Fruit fly (Drosophila melanogaster) whole organism, embryonic: ENCODE results near the gene CG32829.
A peak's percentile ranks its signal among the peaks of the same experiment; 100 is the strongest.

Source experiments
- ATbp ChIP-seq: fragments of 200-800 bp; sonication (Bioruptor generic); optimal IDR thresholded peaks from 2 replicates; lab custom pipeline; 2017; ENCODE audit warnings: missing biosample characterization, mild to moderate bottlenecking, missing genetic modification characterization, missing genetic modification reagents
- Blimp-1 ChIP-seq: fragments of 200-800 bp; sonication (Bioruptor generic); optimal IDR thresholded peaks from 3 replicates; lab custom pipeline; 2018; ENCODE audit warnings: missing biosample characterization, missing genetic modification characterization, mild to moderate bottlenecking, moderate library complexity, missing genetic modification reagents
- CG10274 ChIP-seq: fragments of 200-800 bp; sonication (Bioruptor generic); optimal IDR thresholded peaks from 3 replicates; lab custom pipeline; 2017; ENCODE audit warnings: missing biosample characterization, mild to moderate bottlenecking, missing genetic modification characterization
- CG11398 ChIP-seq: fragments of 200-800 bp; sonication (Bioruptor generic); optimal IDR thresholded peaks from 2 replicates; lab custom pipeline; 2016; ENCODE audit warnings: missing biosample characterization, missing genetic modification characterization
- CG11723 ChIP-seq: fragments of 200-800 bp; sonication (Bioruptor generic); optimal IDR thresholded peaks from 2 replicates; lab custom pipeline; 2017; ENCODE audit warnings: missing biosample characterization, mild to moderate bottlenecking, missing genetic modification characterization
- CG12391 ChIP-seq: fragments of 200-800 bp; sonication (Bioruptor generic); optimal IDR thresholded peaks from 3 replicates; lab custom pipeline; 2018; ENCODE audit warnings: missing biosample characterization, mild to moderate bottlenecking, missing genetic modification characterization, moderate library complexity
- CG14441 ChIP-seq: fragments of 200-800 bp; sonication (Bioruptor generic); IDR thresholded peaks from 2 replicates; pipeline ENCODE4 v1.3.6; 2022; ENCODE audit warnings: missing biosample characterization, missing genetic modification characterization
- CG1647 ChIP-seq: fragments of 200-800 bp; sonication (Bioruptor generic); optimal IDR thresholded peaks from 3 replicates; lab custom pipeline; 2016; ENCODE audit warnings: missing biosample characterization, missing genetic modification characterization
- CG17829 ChIP-seq: fragments of 200-800 bp; optimal IDR thresholded peaks from 2 replicates; lab custom pipeline; 2019; ENCODE audit warnings: missing biosample characterization, mild to moderate bottlenecking, missing genetic modification characterization, moderate library complexity
- CG17912 ChIP-seq: fragments of 200-800 bp; sonication (Bioruptor generic); optimal IDR thresholded peaks from 2 replicates; lab custom pipeline; 2018; ENCODE audit warnings: missing biosample characterization, mild to moderate bottlenecking, missing genetic modification characterization
- CG18262 ChIP-seq: fragments of 200-800 bp; optimal IDR thresholded peaks from 3 replicates; lab custom pipeline; 2019; ENCODE audit warnings: missing biosample characterization, mild to moderate bottlenecking, missing genetic modification characterization, moderate library complexity
- CG18619 ChIP-seq: fragments of 200-800 bp; sonication (Bioruptor generic); optimal IDR thresholded peaks from 3 replicates; lab custom pipeline; 2017; ENCODE audit warnings: missing biosample characterization, mild to moderate bottlenecking, missing genetic modification characterization
- CG2199 ChIP-seq: fragments of 200-800 bp; sonication (Bioruptor generic); IDR thresholded peaks from 3 replicates; pipeline ENCODE4 v1.3.6; 2022; ENCODE audit warnings: missing biosample characterization, missing genetic modification characterization
- CG32532 ChIP-seq: fragments of 200-800 bp; sonication (Bioruptor generic); IDR thresholded peaks from 2 replicates; pipeline ENCODE4 v1.3.6; 2022; ENCODE audit warnings: missing biosample characterization, missing genetic modification characterization
- CG3281 ChIP-seq: fragments of 200-800 bp; sonication (Bioruptor generic); optimal IDR thresholded peaks from 3 replicates; lab custom pipeline; 2017; ENCODE audit warnings: missing biosample characterization, mild to moderate bottlenecking, missing genetic modification characterization
- CG34376 ChIP-seq: fragments of 200-800 bp; sonication (Bioruptor generic); optimal IDR thresholded peaks from 2 replicates; lab custom pipeline; 2018; ENCODE audit warnings: missing biosample characterization, mild to moderate bottlenecking, missing genetic modification characterization
- CG4360 ChIP-seq: fragments of 200-800 bp; sonication (Bioruptor generic); IDR thresholded peaks from 2 replicates; pipeline ENCODE4 v1.3.6; 2022; ENCODE audit warnings: missing biosample characterization, missing genetic modification characterization
- CG4707 ChIP-seq: fragments of 200-800 bp; sonication (Bioruptor generic); optimal IDR thresholded peaks from 2 replicates; lab custom pipeline; 2018; ENCODE audit warnings: missing biosample characterization, mild to moderate bottlenecking, missing genetic modification characterization, moderate library complexity
- CG8281 ChIP-seq: fragments of 200-800 bp; sonication (Bioruptor generic); optimal IDR thresholded peaks from 2 replicates; lab custom pipeline; 2018; ENCODE audit warnings: missing biosample characterization, mild to moderate bottlenecking, missing genetic modification characterization, moderate library complexity
- Dbx ChIP-seq: fragments of 200-800 bp; sonication (Bioruptor generic); IDR thresholded peaks from 3 replicates; pipeline ENCODE4 v1.3.6; 2022; ENCODE audit warnings: missing biosample characterization, missing genetic modification characterization
- Deaf1 ChIP-seq: fragments of 200-800 bp; optimal IDR thresholded peaks from 3 replicates; lab custom pipeline; 2019; ENCODE audit warnings: missing biosample characterization, mild to moderate bottlenecking, missing genetic modification characterization, moderate library complexity
- E2f1 ChIP-seq: fragments of 200-800 bp; sonication (Bioruptor generic); IDR thresholded peaks from 2 replicates; pipeline ENCODE4 v1.3.6; 2022; ENCODE audit warnings: missing biosample characterization, missing genetic modification characterization
- H15 ChIP-seq: fragments of 200-800 bp; sonication (Bioruptor generic); IDR thresholded peaks from 3 replicates; pipeline ENCODE4 v1.3.6; 2022; ENCODE audit warnings: missing biosample characterization, missing genetic modification characterization
- Meics ChIP-seq: fragments of 200-800 bp; sonication (Bioruptor generic); optimal IDR thresholded peaks from 2 replicates; lab custom pipeline; 2017; ENCODE audit warnings: missing biosample characterization, mild to moderate bottlenecking, missing genetic modification characterization
- Sry-δ ChIP-seq: fragments of 200-800 bp; sonication (Bioruptor generic); optimal IDR thresholded peaks from 2 replicates; lab custom pipeline; 2016; ENCODE audit warnings: missing biosample characterization, missing genetic modification characterization
- cato ChIP-seq: fragments of 200-800 bp; sonication (Bioruptor generic); optimal IDR thresholded peaks from 2 replicates; lab custom pipeline; 2016; ENCODE audit warnings: missing biosample characterization, missing genetic modification characterization, borderline replicate concordance
- crol ChIP-seq: fragments of 200-800 bp; sonication (Bioruptor generic); IDR thresholded peaks from 2 replicates; pipeline ENCODE4 v1.3.6; 2022; ENCODE audit warnings: missing biosample characterization, missing genetic modification characterization
- da ChIP-seq: fragments of 200-800 bp; sonication (Bioruptor generic); optimal IDR thresholded peaks from 2 replicates; lab custom pipeline; 2016; ENCODE audit warnings: missing biosample characterization, missing genetic modification characterization
- danr ChIP-seq: fragments of 200-800 bp; sonication (Bioruptor generic); IDR thresholded peaks from 2 replicates; pipeline ENCODE4 v1.3.6; 2022; ENCODE audit warnings: missing biosample characterization, missing genetic modification characterization
- dimm ChIP-seq: fragments of 200-800 bp; sonication (Bioruptor generic); IDR thresholded peaks from 2 replicates; pipeline ENCODE4 v1.3.6; 2022; ENCODE audit warnings: missing biosample characterization, missing genetic modification characterization
- dmrt11E ChIP-seq: fragments of 200-800 bp; sonication (Bioruptor generic); optimal IDR thresholded peaks from 3 replicates; lab custom pipeline; 2018; ENCODE audit warnings: missing biosample characterization, mild to moderate bottlenecking, missing genetic modification characterization, moderate library complexity
- hkb ChIP-seq, 2 experiments: fragments of 200-800 bp in 1 of 2; fragments of >200 bp in 1 of 2; sonication (Bioruptor generic) in 1 of 2; IDR thresholded peaks in 1 of 2; optimal IDR thresholded peaks in 1 of 2; 2 replicates each; pipeline versions ENCODE4 v1.3.6 to Lab custom; 2017 to 2022; ENCODE audit warnings: missing biosample characterization in 1 of 2, missing genetic modification characterization in 1 of 2
- kah ChIP-seq: fragments of 200-800 bp; sonication (Bioruptor generic); optimal IDR thresholded peaks from 2 replicates; lab custom pipeline; 2018; ENCODE audit warnings: missing biosample characterization, mild to moderate bottlenecking, missing genetic modification characterization
- ken ChIP-seq: fragments of 200-800 bp; sonication (Bioruptor generic); IDR thresholded peaks from 3 replicates; pipeline ENCODE4 v1.3.6; 2022; ENCODE audit warnings: missing biosample characterization, missing genetic modification characterization
- klu ChIP-seq: fragments of 200-800 bp; sonication (Bioruptor generic); IDR thresholded peaks from 2 replicates; pipeline ENCODE4 v1.3.6; 2022; ENCODE audit warnings: missing biosample characterization, missing genetic modification characterization
- mirr ChIP-seq: fragments of 200-800 bp; sonication (Bioruptor generic); optimal IDR thresholded peaks from 3 replicates; lab custom pipeline; 2018; ENCODE audit warnings: missing biosample characterization, mild to moderate bottlenecking, missing genetic modification characterization
- nerfin-1 ChIP-seq: fragments of 200-800 bp; sonication (Bioruptor generic); optimal IDR thresholded peaks from 3 replicates; lab custom pipeline; 2019; ENCODE audit warnings: missing biosample characterization, mild to moderate bottlenecking, missing genetic modification characterization, moderate library complexity
- nom ChIP-seq: fragments of 200-800 bp; sonication (Bioruptor generic); optimal IDR thresholded peaks from 2 replicates; lab custom pipeline; 2017; ENCODE audit warnings: missing biosample characterization, missing genetic modification characterization, mild to moderate bottlenecking, moderate library complexity, missing genetic modification reagents
- otp ChIP-seq: fragments of 200-800 bp; sonication (Bioruptor generic); IDR thresholded peaks from 3 replicates; pipeline ENCODE4, ENCODE4 v1.3.6; 2022; ENCODE audit warnings: missing biosample characterization, missing genetic modification characterization
- pan ChIP-seq, 4 experiments: fragments of >200 bp in 3 of 4; fragments of 200-800 bp in 1 of 4; sonication (Bioruptor generic) in 1 of 4; optimal IDR thresholded peaks in 3 of 4; IDR thresholded peaks in 1 of 4; 2 replicates each; pipeline versions ENCODE4 v1.3.6 to Lab custom; 2017 to 2022; ENCODE audit warnings: missing biosample characterization in 2 of 4, missing genetic modification characterization in 2 of 4, mixed read lengths in 1 of 4
- ro ChIP-seq: fragments of 200-800 bp; sonication (Bioruptor generic); IDR thresholded peaks from 2 replicates; pipeline ENCODE4 v1.3.6; 2022; ENCODE audit warnings: missing biosample characterization, missing genetic modification characterization
- sim ChIP-seq: fragments of 200-800 bp; sonication (Bioruptor generic); IDR thresholded peaks from 2 replicates; pipeline ENCODE4 v1.3.6; 2022; ENCODE audit warnings: missing biosample characterization, missing genetic modification characterization
- sisA ChIP-seq: fragments of 200-800 bp; sonication (Bioruptor generic); IDR thresholded peaks from 2 replicates; pipeline ENCODE4 v1.3.6; 2022; ENCODE audit warnings: missing biosample characterization, missing genetic modification characterization
- sna ChIP-seq: fragments of 200-800 bp; sonication (Bioruptor generic); IDR thresholded peaks from 2 replicates; pipeline ENCODE4 v1.3.6; 2022; ENCODE audit warnings: missing biosample characterization, missing genetic modification characterization; ENCODE audit not compliant: partially characterized antibody
- ssp ChIP-seq: fragments of 200-800 bp; sonication (Bioruptor generic); IDR thresholded peaks from 2 replicates; pipeline ENCODE4 v1.3.6; 2022; ENCODE audit warnings: missing biosample characterization, missing genetic modification characterization
- tap ChIP-seq: fragments of 200-800 bp; optimal IDR thresholded peaks from 3 replicates; lab custom pipeline; 2019; ENCODE audit warnings: missing biosample characterization, mild to moderate bottlenecking, missing genetic modification characterization, moderate library complexity
- tgo ChIP-seq: fragments of 200-800 bp; sonication (Bioruptor generic); IDR thresholded peaks from 3 replicates; pipeline ENCODE4 v1.3.6; 2022; ENCODE audit warnings: missing biosample characterization, missing genetic modification characterization
- ttk ChIP-seq: fragments of 200-800 bp; sonication (Bioruptor generic); IDR thresholded peaks from 2 replicates; pipeline ENCODE4 v2.1.2; 2022; ENCODE audit warnings: missing biosample characterization, missing genetic modification characterization
- vfl ChIP-seq: fragments of 200-800 bp; sonication (Bioruptor generic); optimal IDR thresholded peaks from 2 replicates; lab custom pipeline; 2016; ENCODE audit warnings: missing biosample characterization, missing genetic modification characterization
- vvl ChIP-seq: fragments of 200-800 bp; sonication (Bioruptor generic); IDR thresholded peaks from 2 replicates; pipeline ENCODE4 v1.3.6; 2022; ENCODE audit warnings: missing biosample characterization, missing genetic modification characterization
- yki ChIP-seq: fragments of >200 bp; optimal IDR thresholded peaks from 3 replicates; lab custom pipeline; 2018

Gene CG32829

DNA sequence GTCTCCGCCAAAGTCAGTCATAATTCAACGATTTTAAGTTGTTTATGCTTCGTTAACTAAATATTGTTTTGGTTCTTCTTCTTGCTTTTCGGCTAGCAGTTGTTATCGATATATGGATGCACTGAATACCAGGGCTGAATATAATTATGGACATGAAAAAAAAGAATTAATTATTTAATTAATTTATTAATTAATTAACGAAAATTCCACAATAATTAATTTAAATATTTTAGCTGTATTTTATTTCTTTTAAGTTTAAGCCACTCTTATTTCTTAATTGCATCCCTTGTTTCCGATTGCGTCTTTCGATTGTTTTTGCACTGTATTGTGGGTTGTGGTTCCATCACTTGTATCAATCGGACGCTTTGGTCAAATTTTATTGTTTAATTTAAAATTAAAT is 33.9 kb upstream of the CG32829 start, which contains the start of the genes Gas41 and SA1 (continued):
- TF ChIP-seq hkb (optimal IDR thresholded peaks at IDR 0.05; lab: Kevin White, UChicago) (no peak), hkb (GFP tag; IDR thresholded peaks at IDR 0.05; lab: Robert Waterston, UW) (no peak), CG11398 (GFP tag; lab: Kevin White, UChicago) (no peak), CG18262 (tag; lab: Kevin White, UChicago) (peak; percentile 92), crol (no peak), danr (GFP tag; lab: Robert Waterston, UW) (peak; percentile 31; the same call in 1 of the 2 replicates), CG1647 (GFP tag; lab: Kevin White, UChicago) (peak; percentile 10), CG32532 (GFP tag; lab: Robert Waterston, UW) (peak; percentile 95), klu (GFP tag; lab: Robert Waterston, UW) (no peak), ATbp (peak; percentile 77), E2f1 (GFP tag; lab: Robert Waterston, UW) (peak; percentile 91), kah (GFP tag; lab: Kevin White, UChicago) (peak; percentile 54), mirr (peak; percentile 13), Meics (GFP tag; lab: Kevin White, UChicago) (peak; percentile 86), H15 (no peak; the same call in 1 of the 3 replicates), sisA (GFP tag; lab: Robert Waterston, UW) (no peak), ken (GFP tag; lab: Robert Waterston, UW) (no peak), CG2199 (GFP tag; lab: Robert Waterston, UW) (peak; percentile 69; the same call in 2 of the 3 replicates), sim (GFP tag; lab: Robert Waterston, UW) (no peak), vvl (GFP tag; lab: Robert Waterston, UW) (no peak), ssp (GFP tag; lab: Robert Waterston, UW) (no peak), ro (GFP tag; lab: Robert Waterston, UW) (no peak), CG10274 (GFP tag; lab: Kevin White, UChicago) (no peak), CG4360 (0 out of 2 replicates have a peak, but pooled peaks have one; percentile 35), vfl (GFP tag; lab: Kevin White, UChicago) (peak; percentile 72), Deaf1 (no peak), CG14441 (GFP tag; lab: Robert Waterston, UW) (peak; percentile 91), Dbx (GFP tag; lab: Robert Waterston, UW) (no peak), CG17912 (GFP tag; lab: Kevin White, UChicago) (peak; percentile 26), dimm (peak; percentile 7; the same call in 1 of the 2 replicates), CG18619 (GFP tag; lab: Kevin White, UChicago) (peak; percentile 22), cato (GFP tag; lab: Kevin White, UChicago) (peak; percentile 85), tgo (no peak), pan (optimal IDR thresholded peaks at IDR 0.05; lab: Kevin White, UChicago) (no peak), pan (GFP tag; optimal IDR thresholded peaks at IDR 0.05 in 1 of 2, IDR thresholded peaks at IDR 0.05 in 1 of 2) (peak in 1 of 2 experiments; percentile 92), da (GFP tag; lab: Kevin White, UChicago) (no peak), CG17829 (tag; lab: Kevin White, UChicago) (peak; percentile 97), sna (GFP tag; lab: Robert Waterston, UW) (peak; percentile 78), tap (tag; lab: Kevin White, UChicago) (no peak), CG8281 (tag; lab: Kevin White, UChicago) (peak; percentile 73), nom (GFP tag; lab: Kevin White, UChicago) (peak; percentile 44), Sry-δ (peak; percentile 95), CG11723 (GFP tag; lab: Kevin White, UChicago) (no peak), CG4707 (GFP tag; lab: Kevin White, UChicago) (peak; percentile 52), otp (peak; percentile 56; the same call in 1 of the 3 replicates), yki (lab: Kevin White, UChicago) (no peak), CG12391 (tag; lab: Kevin White, UChicago) (peak; percentile 98), ttk (GFP tag; lab: Robert Waterston, UW) (no peak), CG34376 (GFP tag; lab: Kevin White, UChicago) (peak; percentile 49), Blimp-1 (GFP tag; lab: Kevin White, UChicago) (no peak), nerfin-1 (peak; percentile 85), CG3281 (GFP tag; lab: Kevin White, UChicago) (peak; percentile 85), dmrt11E (tag; lab: Kevin White, UChicago) (peak; percentile 82)
